Worm (Caenorhabditis elegans) whole organism, L3 larva: Measurements from ENCODE around the gene F36F12.1.

Experiments
- R02D3.7 ChIP-seq: fragments of 150-350 bp; optimal IDR thresholded peaks from 2 replicates; lab custom pipeline; 2014; ENCODE audit warnings: missing biosample characterization, missing genetic modification characterization
- ZK546.5 ChIP-seq: sonication (generic microtip); optimal IDR thresholded peaks from 2 replicates; lab custom pipeline; 2017; ENCODE audit warnings: missing biosample characterization, missing genetic modification characterization
- ceh-16 ChIP-seq: sonication (generic microtip); optimal IDR thresholded peaks from 2 replicates; lab custom pipeline; 2017; ENCODE audit warnings: missing biosample characterization, missing genetic modification characterization
- ceh-28 ChIP-seq: fragments of 150-350 bp; optimal IDR thresholded peaks from 2 replicates; lab custom pipeline; 2014; ENCODE audit warnings: missing biosample characterization, missing genetic modification reagents, missing genetic modification characterization
- egl-5 ChIP-seq: fragments of 150-350 bp; optimal IDR thresholded peaks from 2 replicates; lab custom pipeline; 2017; ENCODE audit warnings: missing biosample characterization, missing genetic modification reagents, missing genetic modification characterization, inconsistent platforms
- elt-2 ChIP-seq: sonication (generic microtip); optimal IDR thresholded peaks from 2 replicates; lab custom pipeline; 2016; ENCODE audit warnings: missing genetic modification reagents, mild to moderate bottlenecking, missing genetic modification characterization, missing compliant biosample characterization
- elt-3 ChIP-seq, 3 experiments: fragments of 150-350 bp in 1 of 3; sonication (generic microtip) in 2 of 3; optimal IDR thresholded peaks; 2 replicates in 2 of 3; 4 replicates in 1 of 3; lab custom pipeline; 2014 to 2017; ENCODE audit warnings: missing biosample characterization in 3 of 3, missing genetic modification characterization in 3 of 3
- eor-1 ChIP-seq, 2 experiments: fragments of 150-350 bp; optimal IDR thresholded peaks; 2 replicates each; lab custom pipeline; 2014 to 2018; ENCODE audit warnings: missing biosample characterization in 2 of 2, missing genetic modification characterization in 2 of 2
- fkh-10 ChIP-seq: sonication (generic microtip); optimal IDR thresholded peaks from 2 replicates; lab custom pipeline; 2017; ENCODE audit warnings: missing biosample characterization, missing genetic modification reagents, missing genetic modification characterization
- fos-1 ChIP-seq: fragments of 150-350 bp; optimal IDR thresholded peaks from 2 replicates; lab custom pipeline; 2014; ENCODE audit warnings: missing biosample characterization, missing genetic modification characterization
- hmg-11 ChIP-seq: sonication (generic microtip); optimal IDR thresholded peaks from 2 replicates; lab custom pipeline; 2016; ENCODE audit warnings: missing genetic modification characterization, missing compliant biosample characterization
- jun-1 ChIP-seq: fragments of 150-350 bp; optimal IDR thresholded peaks from 2 replicates; lab custom pipeline; 2014; ENCODE audit warnings: missing biosample characterization, missing genetic modification reagents, missing genetic modification characterization
- lin-15B ChIP-seq: fragments of 150-350 bp; optimal IDR thresholded peaks from 2 replicates; lab custom pipeline; 2014; ENCODE audit warnings: missing biosample characterization, missing genetic modification characterization
- lin-39 ChIP-seq: fragments of 150-350 bp; optimal IDR thresholded peaks from 2 replicates; lab custom pipeline; 2018; ENCODE audit warnings: missing biosample characterization, missing genetic modification reagents, missing genetic modification characterization
- lsy-12 ChIP-seq: sonication (generic microtip); optimal IDR thresholded peaks from 2 replicates; lab custom pipeline; 2016; ENCODE audit warnings: mild to moderate bottlenecking, missing genetic modification characterization, missing compliant biosample characterization
- mdl-1 ChIP-seq: fragments of 150-350 bp; optimal IDR thresholded peaks from 2 replicates; lab custom pipeline; 2014; ENCODE audit warnings: missing biosample characterization, missing genetic modification characterization
- mml-1 ChIP-seq: fragments of 150-350 bp; sonication (generic microtip); optimal IDR thresholded peaks from 3 replicates; lab custom pipeline; 2014; ENCODE audit warnings: missing biosample characterization, missing genetic modification characterization
- nfya-1 ChIP-seq: sonication (generic microtip); optimal IDR thresholded peaks from 2 replicates; lab custom pipeline; 2017; ENCODE audit warnings: missing genetic modification characterization, mild to moderate bottlenecking, missing compliant biosample characterization, antibody characterized with exemption, moderate library complexity; ENCODE audit not compliant: insufficient read depth
- nhr-11 ChIP-seq: fragments of 150-350 bp; optimal IDR thresholded peaks from 2 replicates; lab custom pipeline; 2014; ENCODE audit warnings: missing biosample characterization, missing genetic modification characterization
- nhr-23 ChIP-seq: fragments of 150-350 bp; optimal IDR thresholded peaks from 2 replicates; lab custom pipeline; 2014; ENCODE audit warnings: missing biosample characterization, missing genetic modification reagents, missing genetic modification characterization
- nhr-25 ChIP-seq: sonication (generic microtip); optimal IDR thresholded peaks from 2 replicates; lab custom pipeline; 2017; ENCODE audit warnings: missing biosample characterization, missing genetic modification characterization
- nhr-43 ChIP-seq: sonication (generic microtip); optimal IDR thresholded peaks from 2 replicates; lab custom pipeline; 2016; ENCODE audit warnings: mild to moderate bottlenecking, missing genetic modification characterization, missing compliant biosample characterization; ENCODE audit not compliant: poor library complexity, severe bottlenecking
- nhr-67 ChIP-seq: fragments of 150-350 bp; optimal IDR thresholded peaks from 2 replicates; lab custom pipeline; 2014; ENCODE audit warnings: missing biosample characterization, missing genetic modification characterization
- nhr-76 ChIP-seq: fragments of 150-350 bp; sonication (generic microtip); optimal IDR thresholded peaks from 5 replicates; lab custom pipeline; 2014; ENCODE audit warnings: missing biosample characterization, missing genetic modification characterization
- pha-4 ChIP-seq: fragments of 150-350 bp; optimal IDR thresholded peaks from 2 replicates; lab custom pipeline; 2014; ENCODE audit warnings: missing biosample characterization, missing genetic modification reagents, missing genetic modification characterization
- pqm-1 ChIP-seq: fragments of 150-350 bp; optimal IDR thresholded peaks from 2 replicates; lab custom pipeline; 2017; ENCODE audit warnings: missing biosample characterization, missing genetic modification characterization, inconsistent platforms
- skn-1 ChIP-seq: fragments of 150-350 bp; optimal IDR thresholded peaks from 2 replicates; lab custom pipeline; 2014; ENCODE audit warnings: missing biosample characterization, missing genetic modification characterization
- snpc-4 ChIP-seq: fragments of 150-350 bp; optimal IDR thresholded peaks from 2 replicates; lab custom pipeline; 2014; ENCODE audit warnings: missing biosample characterization, missing genetic modification characterization
- tbx-2 ChIP-seq: sonication (generic microtip); optimal IDR thresholded peaks from 2 replicates; lab custom pipeline; 2016; ENCODE audit warnings: mild to moderate bottlenecking, missing genetic modification characterization, missing compliant biosample characterization
- unc-62 ChIP-seq: fragments of 150-350 bp; sonication (generic microtip); optimal IDR thresholded peaks from 4 replicates; lab custom pipeline; 2014; ENCODE audit warnings: missing biosample characterization, missing genetic modification reagents, missing genetic modification characterization
- zag-1 ChIP-seq: fragments of 150-350 bp; optimal IDR thresholded peaks from 2 replicates; lab custom pipeline; 2014; ENCODE audit warnings: missing biosample characterization, missing genetic modification characterization
- ztf-4 ChIP-seq: fragments of 150-350 bp; optimal IDR thresholded peaks from 2 replicates; lab custom pipeline; 2014; ENCODE audit warnings: missing biosample characterization, missing genetic modification characterization

Gene F36F12.1

ce11 chrV:2133512-2133911 is 30.5 kb upstream of the F36F12.1 start:
- TF ChIP-seq nhr-25 (tag; lab: Kevin White, UChicago) (no peak), fkh-10 (GFP tag; lab: Kevin White, UChicago) (peak; percentile 68), snpc-4 (tag; lab: Kevin White, UChicago) (peak; percentile 50), pqm-1 (peak; percentile 11), elt-2 (tag; lab: Kevin White, UChicago) (peak; percentile 5), jun-1 (tag; lab: Kevin White, UChicago) (peak; percentile 28), ztf-4 (no peak), mml-1 (tag; lab: Kevin White, UChicago) (peak; percentile 93), fos-1 (tag; lab: Kevin White, UChicago) (no peak), ZK546.5 (tag; lab: Kevin White, UChicago) (no peak), elt-3 (tag; optimal IDR thresholded peaks at IDR 0.05; lab: Kevin White, UChicago) (no peak), zag-1 (tag; lab: Kevin White, UChicago) (no peak), ceh-28 (tag; lab: Kevin White, UChicago) (no peak), hmg-11 (tag; lab: Kevin White, UChicago) (peak; percentile 80), egl-5 (tag; lab: Kevin White, UChicago) (peak; percentile 42), tbx-2 (tag; lab: Kevin White, UChicago) (peak; percentile 7), nfya-1 (tag; lab: Kevin White, UChicago) (peak; percentile 86), lin-39 (tag; lab: Kevin White, UChicago) (peak; percentile 74), pha-4 (peak; percentile 50), mdl-1 (tag; lab: Kevin White, UChicago) (peak; percentile 49), R02D3.7 (tag; lab: Kevin White, UChicago) (no peak)

ce11 chrV:2132675-2133074 is 29.7 kb upstream of the F36F12.1 start:
- no peak for TF ChIP-seq pha-4
- no peak for TF ChIP-seq snpc-4 (tag; lab: Kevin White, UChicago)
- TF ChIP-seq lin-15B (tag; lab: Kevin White, UChicago): no peak
- TF ChIP-seq nhr-76 (tag; lab: Kevin White, UChicago): no peak
- peak; percentile 12 for TF ChIP-seq hmg-11 (tag; lab: Kevin White, UChicago)

ce11 chrV:2126996-2127585 is 24.1 kb upstream of the F36F12.1 start, which contains the start of gene ldp-1:
Gene ldp-1, plus strand, starts transcription at chrV:2127535.
- TF ChIP-seq nhr-23 (tag; lab: Kevin White, UChicago) (peak; percentile 55), fkh-10 (GFP tag; lab: Kevin White, UChicago) (peak; percentile 4), pqm-1 (peak; percentile 25), mdl-1 (tag; lab: Kevin White, UChicago) (no peak), nhr-67 (tag; lab: Kevin White, UChicago) (no peak), skn-1 (tag; lab: Kevin White, UChicago) (no peak), lin-39 (tag; lab: Kevin White, UChicago) (no peak), nhr-25 (tag; lab: Kevin White, UChicago) (peak; percentile 32), mml-1 (tag; lab: Kevin White, UChicago) (no peak), nfya-1 (tag; lab: Kevin White, UChicago) (peak; percentile 65), nhr-43 (tag; lab: Kevin White, UChicago) (peak; percentile 83), pha-4 (peak; percentile 57), snpc-4 (tag; lab: Kevin White, UChicago) (peak; percentile 30), R02D3.7 (tag; lab: Kevin White, UChicago) (peak; percentile 6), ceh-16 (tag; lab: Kevin White, UChicago) (no peak), lin-15B (tag; lab: Kevin White, UChicago) (peak; percentile 73), hmg-11 (tag; lab: Kevin White, UChicago) (no peak), eor-1 (tag; optimal IDR thresholded peaks at IDR 0.05; lab: Kevin White, UChicago) (peak in 1 of 2 experiments; percentile 44), lsy-12 (tag; lab: Kevin White, UChicago) (peak; percentile 66), nhr-11 (no peak)
- TF ChIP-seq, all 47 proteins: peak for 12

ce11 chrV:2126554-2126953 is 23.5 kb upstream of the F36F12.1 start:
- TF ChIP-seq hmg-11 (tag; lab: Kevin White, UChicago): no peak
- TF ChIP-seq elt-2 (tag; lab: Kevin White, UChicago): peak; percentile 21
- peak; percentile 11 for TF ChIP-seq lin-39 (tag; lab: Kevin White, UChicago)
- TF ChIP-seq mml-1 (tag; lab: Kevin White, UChicago): no peak
- TF ChIP-seq unc-62 (GFP tag; lab: Kevin White, UChicago): no peak
- no peak for TF ChIP-seq ceh-16 (tag; lab: Kevin White, UChicago)
- TF ChIP-seq fkh-10 (GFP tag; lab: Kevin White, UChicago): no peak
- no peak for TF ChIP-seq jun-1 (tag; lab: Kevin White, UChicago)
